Worm (Caenorhabditis elegans): ENCODE results near the gene ckb-4.

ce11 chrV:2081269-2081668, 28.0 kb downstream of the ckb-4 start:
- no peak for TF ChIP-seq lin-13 (GFP tag; optimal IDR thresholded peaks at IDR 0.05)
- no peak for TF ChIP-seq aly-2 (tag; optimal IDR thresholded peaks at IDR 0.05)
- no peak for TF ChIP-seq lin-39 (tag; optimal IDR thresholded peaks at IDR 0.05)
- TF ChIP-seq ceh-82 (tag; optimal IDR thresholded peaks at IDR 0.05), result no peak
- no peak for TF ChIP-seq jun-1 (tag; optimal IDR thresholded peaks at IDR 0.05)
- TF ChIP-seq nhr-47 (tag; optimal IDR thresholded peaks at IDR 0.05), result no peak
- no peak for TF ChIP-seq unc-86 (tag; optimal IDR thresholded peaks at IDR 0.05)
- no peak for TF ChIP-seq tlp-1 (tag; optimal IDR thresholded peaks at IDR 0.05)
- TF ChIP-seq unc-30 (tag; optimal IDR thresholded peaks at IDR 0.05), result no peak
- no peak for TF ChIP-seq blmp-1 (tag; optimal IDR thresholded peaks at IDR 0.05)
- TF ChIP-seq dpl-1 (GFP tag; optimal IDR thresholded peaks at IDR 0.05), result no peak
- no peak for TF ChIP-seq alr-1 (tag; optimal IDR thresholded peaks at IDR 0.05; ENCODE audit: borderline replicate concordance)
- TF ChIP-seq ceh-63 (GFP tag; optimal IDR thresholded peaks at IDR 0.05), result no peak
- no peak for TF ChIP-seq unc-62 (GFP tag; optimal IDR thresholded peaks at IDR 0.05)

Measured in whole organism, L1 larva.